Fruit fly (Drosophila melanogaster) ovary, adult (tissue): ENCODE measurements around the gene CG7071.
A peak's percentile ranks its signal among the peaks of the same experiment; 100 is the strongest.

Experiments
- CG17801 ChIP-seq: fragments of 200-800 bp; optimal IDR thresholded peaks from 2 replicates; lab custom pipeline; 2019; ENCODE audit warnings: missing biosample characterization, mild to moderate bottlenecking, missing genetic modification characterization, moderate library complexity; ENCODE audit not compliant: partially characterized antibody

Gene CG7071

dm6 chr3R:22357942-22358341, 4.5 kb upstream of the CG7071 start:
- TF ChIP-seq CG17801 (GFP tag; lab: Kevin White, UChicago), result no peak

- TF ChIP-seq CG17801 (GFP tag; lab: Kevin White, UChicago), result no peak
Measured at dm6 chr3R:22358810-22359209, 3.6 kb upstream of the CG7071 start.

- TF ChIP-seq CG17801 (GFP tag; lab: Kevin White, UChicago), result peak; percentile 26
Measured at dm6 chr3R:22365660-22366195, 3.3 kb downstream of the CG7071 start, which contains the start of gene CG5382. Gene CG5382, minus strand, starts transcription at chr3R:22365983.

- peak; percentile 87 for TF ChIP-seq CG17801 (GFP tag; lab: Kevin White, UChicago)
Measured at dm6 chr3R:22367126-22368076, 5.0 kb downstream of the CG7071 start, which contains the start of the genes Polr3F and PyK. Gene Polr3F, minus strand, starts transcription at chr3R:22367373. Gene PyK, plus strand, starts transcription at chr3R:22367536.

- no peak for TF ChIP-seq CG17801 (GFP tag; lab: Kevin White, UChicago)
Measured at dm6 chr3R:22368077-22368776, 5.8 kb downstream of the CG7071 start.

dm6 chr3R:22368777-22369214, 6.4 kb downstream of the CG7071 start:
- no peak for TF ChIP-seq CG17801 (GFP tag; lab: Kevin White, UChicago)

- TF ChIP-seq CG17801 (GFP tag; lab: Kevin White, UChicago), result no peak
Measured at dm6 chr3R:22372535-22372934, 10.1 kb downstream of the CG7071 start, which contains the start of gene CG7069. Gene CG7069, plus strand, starts transcription at chr3R:22372835.

dm6 chr3R:22375674-22376073, 13.3 kb downstream of the CG7071 start, which contains the start of gene CG18596:
Gene CG18596, plus strand, starts transcription at chr3R:22375923.
- peak; percentile 44 for TF ChIP-seq CG17801 (GFP tag; lab: Kevin White, UChicago)

dm6 chr3R:22379942-22380341, 17.5 kb downstream of the CG7071 start, which contains the start of gene CG34149:
Gene CG34149, plus strand, starts transcription at chr3R:22380128.
- no peak for TF ChIP-seq CG17801 (GFP tag; lab: Kevin White, UChicago)

- TF ChIP-seq CG17801 (GFP tag; lab: Kevin White, UChicago), result no peak
Measured at dm6 chr3R:22381077-22381476, 18.7 kb downstream of the CG7071 start, which contains the start of gene CG43342. Gene CG43342, plus strand, starts transcription at chr3R:22381340.

- TF ChIP-seq CG17801 (GFP tag; lab: Kevin White, UChicago), result no peak
Measured at dm6 chr3R:22381735-22382134, 19.3 kb downstream of the CG7071 start, which contains the start of gene Gpdh3. Gene Gpdh3, plus strand, starts transcription at chr3R:22382035.

- TF ChIP-seq CG17801 (GFP tag; lab: Kevin White, UChicago), result no peak
Measured at dm6 chr3R:22389614-22390013, 27.2 kb downstream of the CG7071 start, which contains the start of the genes CAH8 and CG7059. Gene CAH8, minus strand, starts transcription at chr3R:22389714. Gene CG7059, plus strand, starts transcription at chr3R:22389780.

- no peak for TF ChIP-seq CG17801 (GFP tag; lab: Kevin White, UChicago)
Measured at dm6 chr3R:22390109-22390508, 27.7 kb downstream of the CG7071 start.

- TF ChIP-seq CG17801 (GFP tag; lab: Kevin White, UChicago), result no peak
Measured at dm6 chr3R:22394004-22394403, 31.6 kb downstream of the CG7071 start, which contains the start of gene CG13857. Gene CG13857, minus strand, starts transcription at chr3R:22394104.
